Worm (Caenorhabditis elegans) whole organism, L3 larva: ENCODE measurements around the gene pgl-2.

Experiments
- R02D3.7 ChIP-seq: fragments of 150-350 bp; optimal IDR thresholded peaks from 2 replicates; lab custom pipeline; 2014; ENCODE audit warnings: missing biosample characterization, missing genetic modification characterization
- ZK546.5 ChIP-seq: sonication (generic microtip); optimal IDR thresholded peaks from 2 replicates; lab custom pipeline; 2017; ENCODE audit warnings: missing biosample characterization, missing genetic modification characterization
- aly-2 ChIP-seq: fragments of 150-350 bp; optimal IDR thresholded peaks from 2 replicates; lab custom pipeline; 2014; ENCODE audit warnings: missing biosample characterization, missing genetic modification characterization
- ama-1 ChIP-seq: fragments of 150-350 bp; optimal IDR thresholded peaks from 2 replicates; lab custom pipeline; 2018
- ceh-16 ChIP-seq: sonication (generic microtip); optimal IDR thresholded peaks from 2 replicates; lab custom pipeline; 2017; ENCODE audit warnings: missing biosample characterization, missing genetic modification characterization
- ceh-28 ChIP-seq: fragments of 150-350 bp; optimal IDR thresholded peaks from 2 replicates; lab custom pipeline; 2014; ENCODE audit warnings: missing biosample characterization, missing genetic modification reagents, missing genetic modification characterization
- daf-12 ChIP-seq: fragments of 150-350 bp; optimal IDR thresholded peaks from 2 replicates; lab custom pipeline; 2014; ENCODE audit warnings: missing biosample characterization, missing genetic modification reagents, missing genetic modification characterization
- egl-27 ChIP-seq: sonication (generic microtip); optimal IDR thresholded peaks from 4 replicates; lab custom pipeline; 2017; ENCODE audit warnings: missing biosample characterization, missing genetic modification reagents, missing genetic modification characterization
- egl-5 ChIP-seq: fragments of 150-350 bp; optimal IDR thresholded peaks from 2 replicates; lab custom pipeline; 2017; ENCODE audit warnings: missing biosample characterization, missing genetic modification reagents, missing genetic modification characterization, inconsistent platforms
- elt-2 ChIP-seq: sonication (generic microtip); optimal IDR thresholded peaks from 2 replicates; lab custom pipeline; 2016; ENCODE audit warnings: missing genetic modification reagents, mild to moderate bottlenecking, missing genetic modification characterization, missing compliant biosample characterization
- elt-3 ChIP-seq, 3 experiments: fragments of 150-350 bp in 1 of 3; sonication (generic microtip) in 2 of 3; optimal IDR thresholded peaks; 2 replicates in 2 of 3; 4 replicates in 1 of 3; lab custom pipeline; 2014 to 2017; ENCODE audit warnings: missing biosample characterization in 3 of 3, missing genetic modification characterization in 3 of 3
- eor-1 ChIP-seq, 2 experiments: fragments of 150-350 bp; optimal IDR thresholded peaks; 2 replicates each; lab custom pipeline; 2014 to 2018; ENCODE audit warnings: missing biosample characterization in 2 of 2, missing genetic modification characterization in 2 of 2
- hmg-11 ChIP-seq: sonication (generic microtip); optimal IDR thresholded peaks from 2 replicates; lab custom pipeline; 2016; ENCODE audit warnings: missing genetic modification characterization, missing compliant biosample characterization
- lin-15B ChIP-seq: fragments of 150-350 bp; optimal IDR thresholded peaks from 2 replicates; lab custom pipeline; 2014; ENCODE audit warnings: missing biosample characterization, missing genetic modification characterization
- lsy-12 ChIP-seq: sonication (generic microtip); optimal IDR thresholded peaks from 2 replicates; lab custom pipeline; 2016; ENCODE audit warnings: mild to moderate bottlenecking, missing genetic modification characterization, missing compliant biosample characterization
- mdl-1 ChIP-seq: fragments of 150-350 bp; optimal IDR thresholded peaks from 2 replicates; lab custom pipeline; 2014; ENCODE audit warnings: missing biosample characterization, missing genetic modification characterization
- mml-1 ChIP-seq: fragments of 150-350 bp; sonication (generic microtip); optimal IDR thresholded peaks from 3 replicates; lab custom pipeline; 2014; ENCODE audit warnings: missing biosample characterization, missing genetic modification characterization
- nfya-1 ChIP-seq: sonication (generic microtip); optimal IDR thresholded peaks from 2 replicates; lab custom pipeline; 2017; ENCODE audit warnings: missing genetic modification characterization, mild to moderate bottlenecking, missing compliant biosample characterization, antibody characterized with exemption, moderate library complexity; ENCODE audit not compliant: insufficient read depth
- nhr-11 ChIP-seq: fragments of 150-350 bp; optimal IDR thresholded peaks from 2 replicates; lab custom pipeline; 2014; ENCODE audit warnings: missing biosample characterization, missing genetic modification characterization
- nhr-12 ChIP-seq: fragments of 150-350 bp; optimal IDR thresholded peaks from 2 replicates; lab custom pipeline; 2014; ENCODE audit warnings: missing biosample characterization, missing genetic modification characterization
- nhr-23 ChIP-seq: fragments of 150-350 bp; optimal IDR thresholded peaks from 2 replicates; lab custom pipeline; 2014; ENCODE audit warnings: missing biosample characterization, missing genetic modification reagents, missing genetic modification characterization
- nhr-237 ChIP-seq: fragments of 150-350 bp; optimal IDR thresholded peaks from 2 replicates; lab custom pipeline; 2014; ENCODE audit warnings: missing biosample characterization, missing genetic modification characterization
- nhr-25 ChIP-seq: sonication (generic microtip); optimal IDR thresholded peaks from 2 replicates; lab custom pipeline; 2017; ENCODE audit warnings: missing biosample characterization, missing genetic modification characterization
- nhr-28 ChIP-seq: fragments of 150-350 bp; optimal IDR thresholded peaks from 2 replicates; lab custom pipeline; 2014; ENCODE audit warnings: missing biosample characterization, missing genetic modification characterization
- nhr-67 ChIP-seq: fragments of 150-350 bp; optimal IDR thresholded peaks from 2 replicates; lab custom pipeline; 2014; ENCODE audit warnings: missing biosample characterization, missing genetic modification characterization
- nhr-77 ChIP-seq: fragments of 150-350 bp; optimal IDR thresholded peaks from 2 replicates; lab custom pipeline; 2014; ENCODE audit warnings: missing biosample characterization, missing genetic modification characterization
- pha-4 ChIP-seq: fragments of 150-350 bp; optimal IDR thresholded peaks from 2 replicates; lab custom pipeline; 2014; ENCODE audit warnings: missing biosample characterization, missing genetic modification reagents, missing genetic modification characterization
- pqm-1 ChIP-seq: fragments of 150-350 bp; optimal IDR thresholded peaks from 2 replicates; lab custom pipeline; 2017; ENCODE audit warnings: missing biosample characterization, missing genetic modification characterization, inconsistent platforms
- sea-2 ChIP-seq: fragments of 150-350 bp; sonication (generic microtip); optimal IDR thresholded peaks from 4 replicates; lab custom pipeline; 2014; ENCODE audit warnings: missing biosample characterization, missing genetic modification reagents, missing genetic modification characterization
- skn-1 ChIP-seq: fragments of 150-350 bp; optimal IDR thresholded peaks from 2 replicates; lab custom pipeline; 2014; ENCODE audit warnings: missing biosample characterization, missing genetic modification characterization
- snpc-4 ChIP-seq: fragments of 150-350 bp; optimal IDR thresholded peaks from 2 replicates; lab custom pipeline; 2014; ENCODE audit warnings: missing biosample characterization, missing genetic modification characterization
- unc-39 ChIP-seq: sonication (generic microtip); optimal IDR thresholded peaks from 4 replicates; lab custom pipeline; 2017; ENCODE audit warnings: missing biosample characterization, missing genetic modification characterization
- unc-62 ChIP-seq: fragments of 150-350 bp; sonication (generic microtip); optimal IDR thresholded peaks from 4 replicates; lab custom pipeline; 2014; ENCODE audit warnings: missing biosample characterization, missing genetic modification reagents, missing genetic modification characterization
- zag-1 ChIP-seq: fragments of 150-350 bp; optimal IDR thresholded peaks from 2 replicates; lab custom pipeline; 2014; ENCODE audit warnings: missing biosample characterization, missing genetic modification characterization
- ztf-11 ChIP-seq: fragments of 150-350 bp; optimal IDR thresholded peaks from 2 replicates; lab custom pipeline; 2014; ENCODE audit warnings: missing biosample characterization, missing genetic modification characterization
- ztf-4 ChIP-seq: fragments of 150-350 bp; optimal IDR thresholded peaks from 2 replicates; lab custom pipeline; 2014; ENCODE audit warnings: missing biosample characterization, missing genetic modification characterization

Gene pgl-2

ce11 chrIII:8674980-8675485 is at the start of gene pgl-2:
TSS of gene pgl-2 (minus strand) at chrIII:8675435.
- TF ChIP-seq unc-39 (tag; lab: Kevin White, UChicago) (no peak), nhr-237 (tag; lab: Kevin White, UChicago) (no peak), daf-12 (tag; lab: Kevin White, UChicago) (no peak), eor-1 (tag; optimal IDR thresholded peaks at IDR 0.05; lab: Kevin White, UChicago) (no peak), aly-2 (tag; lab: Kevin White, UChicago) (no peak), nhr-77 (tag; lab: Kevin White, UChicago) (no peak), elt-2 (tag; lab: Kevin White, UChicago) (no peak), egl-27 (tag; lab: Kevin White, UChicago) (no peak), snpc-4 (tag; lab: Kevin White, UChicago) (no peak), ceh-28 (tag; lab: Kevin White, UChicago) (no peak), ceh-16 (tag; lab: Kevin White, UChicago) (no peak), lsy-12 (tag; lab: Kevin White, UChicago) (no peak), pha-4 (tag; lab: Kevin White, UChicago) (no peak), nhr-23 (tag; lab: Kevin White, UChicago) (no peak), sea-2 (no peak)

- TF ChIP-seq aly-2 (tag; lab: Kevin White, UChicago): no peak
- peak; percentile 65 for TF ChIP-seq pha-4 (tag; lab: Kevin White, UChicago)
- no peak for TF ChIP-seq nhr-25 (tag; lab: Kevin White, UChicago)
- no peak for TF ChIP-seq nhr-28 (tag; lab: Kevin White, UChicago)
Measured at ce11 chrIII:8719769-8720252, 44.6 kb upstream of the pgl-2 start, which contains the start of gene hipr-1. TSS of gene hipr-1 (plus strand) at chrIII:8720202.

- TF ChIP-seq nhr-77 (tag; lab: Kevin White, UChicago): no peak
- no peak for TF ChIP-seq mdl-1
- no peak for TF ChIP-seq nhr-11 (tag; lab: Kevin White, UChicago)
- TF ChIP-seq R02D3.7 (tag; lab: Kevin White, UChicago): no peak
- no peak for TF ChIP-seq pqm-1
- TF ChIP-seq skn-1 (tag; lab: Kevin White, UChicago): no peak
- no peak for TF ChIP-seq nhr-237 (tag; lab: Kevin White, UChicago)
- no peak for TF ChIP-seq elt-3 (tag; optimal IDR thresholded peaks at IDR 0.05; lab: Kevin White, UChicago)
- TF ChIP-seq zag-1 (tag; lab: Kevin White, UChicago): no peak
- no peak for TF ChIP-seq ZK546.5 (tag; lab: Kevin White, UChicago)
- TF ChIP-seq hmg-11 (tag; lab: Kevin White, UChicago): no peak
- TF ChIP-seq nhr-12: no peak
- TF ChIP-seq nhr-67 (tag; lab: Kevin White, UChicago): no peak
Measured at ce11 chrIII:8719105-8719504, 43.9 kb upstream of the pgl-2 start.

ce11 chrIII:8718592-8718991 is 43.4 kb upstream of the pgl-2 start:
- no peak for TF ChIP-seq mml-1 (tag; lab: Kevin White, UChicago)
- TF ChIP-seq nhr-23 (tag; lab: Kevin White, UChicago): no peak
- TF ChIP-seq unc-62 (GFP tag; lab: Kevin White, UChicago): no peak
- no peak for TF ChIP-seq ztf-11 (tag; lab: Kevin White, UChicago)
- peak; percentile 63 for TF ChIP-seq pqm-1
- TF ChIP-seq egl-5 (tag; lab: Kevin White, UChicago): no peak
- peak; percentile 28 for TF ChIP-seq elt-2 (tag; lab: Kevin White, UChicago)
- TF ChIP-seq ama-1 (lab: Kevin White, UChicago): no peak

ce11 chrIII:8717231-8717694 is 42.0 kb upstream of the pgl-2 start, which contains the start of gene mrpl-11:
TSS of gene mrpl-11 (plus strand) at chrIII:8717644.
- no peak for TF ChIP-seq ztf-4 (tag; lab: Kevin White, UChicago)
- TF ChIP-seq nfya-1 (tag; lab: Kevin White, UChicago): peak; percentile 41
- no peak for TF ChIP-seq nhr-237 (tag; lab: Kevin White, UChicago)
- TF ChIP-seq hmg-11 (tag; lab: Kevin White, UChicago): peak; percentile 43
- TF ChIP-seq elt-2 (tag; lab: Kevin White, UChicago): no peak
- no peak for TF ChIP-seq nhr-25 (tag; lab: Kevin White, UChicago)
- no peak for TF ChIP-seq ceh-16 (tag; lab: Kevin White, UChicago)
- TF ChIP-seq lin-15B (tag; lab: Kevin White, UChicago): peak; percentile 44
